Fruit fly (Drosophila melanogaster): Measurements from ENCODE around the gene Mst84Db.

Mst84Db gene

DNA sequence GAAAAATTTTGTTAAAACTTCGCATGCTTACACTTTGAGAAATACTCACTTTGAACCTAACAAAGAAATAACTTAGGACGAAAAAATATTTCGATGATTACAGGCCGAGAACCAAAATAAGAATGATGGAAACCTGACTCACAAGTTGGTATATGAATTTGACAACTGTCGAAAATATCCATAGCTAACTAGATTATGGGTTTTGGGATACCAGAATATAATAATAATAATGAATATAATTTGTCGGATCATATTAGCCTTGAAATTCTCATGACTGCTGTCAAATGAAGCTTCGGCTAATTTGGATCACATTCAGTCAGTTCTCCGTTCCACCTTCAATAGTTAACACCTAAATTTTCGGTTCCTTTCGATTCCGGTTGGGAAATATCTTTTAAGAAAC is at the start of gene Mst84Db, which contains the start of gene Mst84Da:
Gene Mst84Db, minus strand, starts transcription at position 101 of the 400 bp plus-strand sequence.
Gene Mst84Da, plus strand, starts transcription at position 324 of the 400 bp plus-strand sequence.
- TF ChIP-seq OdsH (GFP tag; optimal IDR thresholded peaks at IDR 0.05) (no peak), HLH106 (tag; optimal IDR thresholded peaks at IDR 0.05) (no peak)

DNA sequence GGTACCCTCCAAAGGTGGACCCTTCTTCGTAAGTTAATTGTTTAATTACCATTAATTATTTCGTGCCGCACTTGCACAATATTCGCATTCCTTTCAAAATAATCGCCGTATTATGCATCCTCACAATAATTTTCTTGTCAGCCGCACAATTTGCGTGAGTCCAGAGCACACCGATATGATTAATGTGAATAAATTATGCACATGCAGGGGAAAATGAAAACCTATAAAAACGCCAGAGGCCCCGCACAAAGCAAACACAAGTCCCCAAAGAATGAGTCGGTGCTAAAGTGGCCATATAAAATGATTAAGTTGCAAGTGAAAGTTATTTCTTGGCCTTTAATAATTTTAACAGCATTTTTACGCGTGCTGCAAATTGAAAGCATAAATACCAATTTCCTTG is 41.1 kb upstream of the Mst84Db start, which contains the start of gene Ir84a:
Gene Ir84a, plus strand, starts transcription at position 301 of the 400 bp plus-strand sequence.
- TF ChIP-seq Sp1 (GFP tag; optimal IDR thresholded peaks at IDR 0.05) (no peak), dsf (GFP tag; optimal IDR thresholded peaks at IDR 0.05; ENCODE audit: borderline replicate concordance) (no peak)

DNA sequence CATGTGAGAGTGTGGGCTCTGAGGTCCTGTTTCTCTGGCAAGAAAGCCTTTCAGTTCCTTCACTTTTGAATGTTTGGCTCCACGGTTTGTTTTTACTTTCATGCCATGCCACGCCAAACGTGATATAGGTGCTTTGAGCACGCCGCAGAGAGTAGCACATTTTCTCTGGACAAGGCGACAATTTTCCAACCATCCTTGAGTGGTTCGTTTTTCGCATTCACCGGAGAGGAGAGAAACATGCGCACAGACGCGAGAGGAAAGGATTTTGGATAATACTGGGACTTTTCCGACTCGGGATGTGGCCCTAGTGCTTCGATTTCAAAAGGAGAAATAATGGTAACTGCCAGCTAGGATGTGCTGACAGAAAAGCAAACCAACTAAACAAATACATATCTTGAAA is 28.6 kb upstream of the Mst84Db start:
- TF ChIP-seq CG32264 (GFP tag; optimal IDR thresholded peaks at IDR 0.05), result no peak
- TF ChIP-seq ey (GFP tag; optimal IDR thresholded peaks at IDR 0.05), result no peak
- TF ChIP-seq dmrt93B (GFP tag; optimal IDR thresholded peaks at IDR 0.05), result no peak

DNA sequence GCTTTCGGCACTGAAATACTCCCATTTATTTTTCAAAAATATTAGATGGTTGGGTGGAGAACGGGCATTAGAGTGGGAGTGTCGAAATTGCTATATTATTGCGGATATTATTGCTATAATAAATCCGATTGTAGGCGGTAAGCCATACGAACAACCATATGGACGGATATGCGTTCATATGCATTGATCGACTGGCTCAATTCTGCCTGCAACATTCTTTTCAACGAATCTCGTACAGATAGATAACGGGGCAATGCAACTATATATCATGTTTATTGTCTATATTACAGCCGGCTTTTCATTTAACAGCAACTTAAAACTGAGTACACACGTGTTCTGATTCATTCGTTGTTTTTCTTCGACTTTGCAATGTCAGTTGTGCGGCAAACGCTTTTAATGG is 25.7 kb upstream of the Mst84Db start, which contains the start of gene CG42650:
Gene CG42650, plus strand, starts transcription at position 301 of the 400 bp plus-strand sequence.
- no peak for TF ChIP-seq fru (GFP tag; optimal IDR thresholded peaks at IDR 0.05)
- TF ChIP-seq Rel (GFP tag; optimal IDR thresholded peaks at IDR 0.05), result no peak
- TF ChIP-seq Rel (tag; optimal IDR thresholded peaks at IDR 0.05), result no peak
- TF ChIP-seq Hr78 (GFP tag; optimal IDR thresholded peaks at IDR 0.05), result no peak
- no peak for TF ChIP-seq jim (GFP tag; optimal IDR thresholded peaks at IDR 0.05)
- TF ChIP-seq h (GFP tag; optimal IDR thresholded peaks at IDR 0.05), result no peak
- no peak for TF ChIP-seq Dfd (GFP tag; optimal IDR thresholded peaks at IDR 0.05)
- TF ChIP-seq CrebA (GFP tag; optimal IDR thresholded peaks at IDR 0.05; ENCODE audit: borderline replicate concordance), result no peak
- TF ChIP-seq ey (GFP tag; optimal IDR thresholded peaks at IDR 0.05), result no peak

DNA sequence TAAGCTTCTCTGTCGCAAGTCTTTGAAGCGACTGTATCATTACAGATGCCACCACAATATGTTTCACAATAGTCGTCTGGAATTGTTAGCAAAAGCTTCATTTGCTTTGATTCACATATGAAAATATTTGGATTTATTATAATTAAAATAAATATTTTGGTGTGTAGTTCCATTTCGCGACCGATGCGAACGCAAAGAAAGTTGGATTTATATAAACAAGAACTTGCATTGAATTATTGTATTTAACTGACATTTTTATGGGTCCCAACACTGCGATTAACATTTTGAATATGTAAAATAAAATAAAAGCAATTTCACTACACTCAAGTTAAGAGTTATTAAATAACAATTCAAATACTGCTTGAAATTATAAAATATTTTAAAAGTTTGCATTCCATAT is 3.8 kb upstream of the Mst84Db start, which contains the start of gene MstProx:
Gene MstProx, minus strand, starts transcription at position 101 of the 400 bp plus-strand sequence.
- TF ChIP-seq tai (GFP tag; optimal IDR thresholded peaks at IDR 0.05) (no peak), CG32264 (GFP tag; optimal IDR thresholded peaks at IDR 0.05) (no peak), pan (optimal IDR thresholded peaks at IDR 0.05) (no peak), sage (GFP tag; optimal IDR thresholded peaks at IDR 0.05) (no peak), Abd-B (GFP tag; optimal IDR thresholded peaks at IDR 0.05) (no peak), h (GFP tag; optimal IDR thresholded peaks at IDR 0.05) (no peak)

DNA sequence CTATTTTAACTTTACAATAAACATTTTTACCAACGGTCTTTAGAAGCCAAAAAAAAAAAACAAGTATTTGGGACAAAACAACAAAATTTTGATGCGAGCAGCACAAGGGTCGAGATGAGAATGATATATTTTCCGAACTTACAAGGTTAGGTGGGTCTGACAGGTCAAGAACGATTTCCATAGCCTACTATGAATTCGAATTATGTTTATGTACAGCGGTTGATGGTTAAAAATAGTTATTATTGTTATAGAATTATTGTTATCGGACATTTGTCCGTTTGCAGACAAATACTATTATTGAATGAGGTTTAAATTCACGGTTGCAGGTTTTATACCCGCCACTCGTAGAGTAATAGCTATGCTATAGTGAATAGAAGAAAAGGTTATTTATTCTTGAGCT is 854 bp downstream of the Mst84Db start, which contains the start of gene Mst84Dc:
Gene Mst84Dc, minus strand, starts transcription at position 101 of the 400 bp plus-strand sequence.
- TF ChIP-seq Rel (GFP tag; optimal IDR thresholded peaks at IDR 0.05), result no peak
- TF ChIP-seq Rel (tag; optimal IDR thresholded peaks at IDR 0.05), result no peak
- no peak for TF ChIP-seq GATAd (GFP tag; optimal IDR thresholded peaks at IDR 0.05)
- no peak for TF ChIP-seq sage (GFP tag; optimal IDR thresholded peaks at IDR 0.05)
- no peak for TF ChIP-seq Mio (GFP tag; optimal IDR thresholded peaks at IDR 0.05)
- TF ChIP-seq foxo (GFP tag; optimal IDR thresholded peaks at IDR 0.05), result no peak
- no peak for TF ChIP-seq OdsH (GFP tag; optimal IDR thresholded peaks at IDR 0.05)
- no peak for TF ChIP-seq h (GFP tag; optimal IDR thresholded peaks at IDR 0.05)
- TF ChIP-seq CG9705 (GFP tag; optimal IDR thresholded peaks at IDR 0.05), result no peak
- no peak for TF ChIP-seq Myc (optimal IDR thresholded peaks at IDR 0.05)
- no peak for TF ChIP-seq Abd-B (GFP tag; optimal IDR thresholded peaks at IDR 0.05)
- TF ChIP-seq HLH106 (tag; optimal IDR thresholded peaks at IDR 0.05), result no peak
- no peak for TF ChIP-seq usp (GFP tag; optimal IDR thresholded peaks at IDR 0.05)
- no peak for TF ChIP-seq Hr83 (GFP tag; optimal IDR thresholded peaks at IDR 0.05; ENCODE audit: poor library complexity, severe bottlenecking)
- no peak for TF ChIP-seq Dif (GFP tag; optimal IDR thresholded peaks at IDR 0.05; ENCODE audit: partially characterized antibody)
- no peak for TF ChIP-seq sv (GFP tag; optimal IDR thresholded peaks at IDR 0.05)
- TF ChIP-seq rgr (GFP tag; optimal IDR thresholded peaks at IDR 0.05), result no peak
- no peak for TF ChIP-seq pan (optimal IDR thresholded peaks at IDR 0.05)
- TF ChIP-seq dmrt93B (GFP tag; optimal IDR thresholded peaks at IDR 0.05), result no peak
- no peak for TF ChIP-seq Dfd (GFP tag; optimal IDR thresholded peaks at IDR 0.05)

DNA sequence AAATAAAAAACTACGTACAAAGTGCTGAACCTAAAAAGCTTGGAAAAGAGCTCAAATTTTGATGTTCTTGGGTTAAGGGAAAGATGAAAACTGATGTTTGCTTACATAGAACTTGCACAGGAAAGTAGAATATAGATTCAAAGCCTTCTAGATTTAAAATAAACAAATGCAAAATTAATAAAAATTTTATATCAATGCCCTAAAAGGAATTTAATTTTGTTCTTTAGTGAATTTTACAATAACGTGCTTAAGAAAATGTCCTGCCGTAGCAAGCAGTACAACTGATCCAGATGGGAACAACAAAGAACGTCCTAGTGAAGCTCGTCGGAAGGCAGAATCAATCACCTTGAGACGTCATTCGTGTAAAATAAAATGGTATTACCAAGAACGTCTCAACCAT is 1.8 kb downstream of the Mst84Db start, which contains the start of gene Mst84Dd:
Gene Mst84Dd, minus strand, starts transcription at position 101 of the 400 bp plus-strand sequence.
- TF ChIP-seq woc (GFP tag; optimal IDR thresholded peaks at IDR 0.05), result no peak
- no peak for TF ChIP-seq sv (GFP tag; optimal IDR thresholded peaks at IDR 0.05)
- TF ChIP-seq dmrt93B (GFP tag; optimal IDR thresholded peaks at IDR 0.05), result no peak
- TF ChIP-seq Hr78 (GFP tag; optimal IDR thresholded peaks at IDR 0.05), result no peak
- no peak for TF ChIP-seq Hnf4 (GFP tag; optimal IDR thresholded peaks at IDR 0.05)
- no peak for TF ChIP-seq HLH106 (tag; optimal IDR thresholded peaks at IDR 0.05)
- TF ChIP-seq Jra (GFP tag; optimal IDR thresholded peaks at IDR 0.05), result no peak
- no peak for TF ChIP-seq fru (GFP tag; optimal IDR thresholded peaks at IDR 0.05)
- TF ChIP-seq jim (GFP tag; optimal IDR thresholded peaks at IDR 0.05), result no peak
- TF ChIP-seq sage (GFP tag; optimal IDR thresholded peaks at IDR 0.05), result no peak
- TF ChIP-seq Hr83 (GFP tag; optimal IDR thresholded peaks at IDR 0.05; ENCODE audit: poor library complexity, severe bottlenecking), result no peak
- TF ChIP-seq h (GFP tag; optimal IDR thresholded peaks at IDR 0.05), result no peak
- no peak for TF ChIP-seq Dif (GFP tag; optimal IDR thresholded peaks at IDR 0.05; ENCODE audit: partially characterized antibody)
- no peak for TF ChIP-seq dsf (GFP tag; optimal IDR thresholded peaks at IDR 0.05; ENCODE audit: borderline replicate concordance)
- TF ChIP-seq tai (GFP tag; optimal IDR thresholded peaks at IDR 0.05), result no peak
- TF ChIP-seq N (GFP tag; optimal IDR thresholded peaks at IDR 0.05), result no peak
